Worm (Caenorhabditis elegans): ENCODE measurements around the gene sft-4.
A peak's percentile ranks its signal among the peaks of the same experiment; 100 is the strongest.

The sft-4 gene

ce11 chrX:5763904-5764303 lies 16.6 kb downstream of the sft-4 start (continued):
- TF ChIP-seq dsc-1 (tag; optimal IDR thresholded peaks at IDR 0.05) (peak; percentile 12), rnt-1 (tag; optimal IDR thresholded peaks at IDR 0.05) (peak; percentile 60), xbp-1 (tag; optimal IDR thresholded peaks at IDR 0.05) (peak; percentile 51), lin-15B (tag; optimal IDR thresholded peaks at IDR 0.05) (peak; percentile 10), nhr-28 (tag; optimal IDR thresholded peaks at IDR 0.05) (no peak), mdl-1 (tag; optimal IDR thresholded peaks at IDR 0.05) (peak in 1 of 2 experiments; percentile 63), C04F5.9 (tag; optimal IDR thresholded peaks at IDR 0.05) (no peak), egl-13 (tag; optimal IDR thresholded peaks at IDR 0.05) (peak; percentile 47), C34B4.2 (tag; optimal IDR thresholded peaks at IDR 0.05) (no peak), ztf-4 (tag; optimal IDR thresholded peaks at IDR 0.05) (peak; percentile 5), zip-4 (GFP tag; optimal IDR thresholded peaks at IDR 0.05) (no peak), aha-1 (tag; optimal IDR thresholded peaks at IDR 0.05) (no peak), dpl-1 (GFP tag; optimal IDR thresholded peaks at IDR 0.05) (peak; percentile 25 to 66 (median 44)), jun-1 (tag; optimal IDR thresholded peaks at IDR 0.05) (no peak), nhr-12 (tag; optimal IDR thresholded peaks at IDR 0.05) (no peak), nhr-85 (tag) (peak; percentile 78), tlp-1 (tag; optimal IDR thresholded peaks at IDR 0.05) (no peak), ceh-8 (GFP tag; optimal IDR thresholded peaks at IDR 0.05) (no peak), fos-1 (tag; optimal IDR thresholded peaks at IDR 0.05) (peak; percentile 15), hlh-4 (tag; optimal IDR thresholded peaks at IDR 0.05) (no peak), mab-9 (GFP tag; IDR thresholded peaks at IDR 0.05) (no peak), ceh-88 (GFP tag; IDR thresholded peaks at IDR 0.05) (no peak), lsy-2 (tag; optimal IDR thresholded peaks at IDR 0.05) (peak; percentile 39 to 75), elt-3 (tag; optimal IDR thresholded peaks at IDR 0.05) (no peak), C16A3.4 (tag; optimal IDR thresholded peaks at IDR 0.05) (peak; percentile 30), nhr-19 (GFP tag; conservative IDR thresholded peaks at IDR 0.05) (peak; percentile 51), nhr-20 (tag; optimal IDR thresholded peaks at IDR 0.05) (peak; percentile 58), fkh-8 (tag; optimal IDR thresholded peaks at IDR 0.05) (peak; percentile 72), nhr-47 (tag; optimal IDR thresholded peaks at IDR 0.05) (peak; percentile 45), nhr-76 (tag; optimal IDR thresholded peaks at IDR 0.05) (no peak), nhr-71 (tag; optimal IDR thresholded peaks at IDR 0.05) (peak; percentile 70), blmp-1 (tag; optimal IDR thresholded peaks at IDR 0.05) (peak; percentile 68), hlh-17 (GFP tag; optimal IDR thresholded peaks at IDR 0.05; ENCODE audit: borderline replicate concordance) (no peak), lin-14 (GFP tag; optimal IDR thresholded peaks at IDR 0.05) (peak; percentile 93), nhr-77 (tag; optimal IDR thresholded peaks at IDR 0.05) (no peak), mep-1 (tag; optimal IDR thresholded peaks at IDR 0.05) (peak; percentile 32), ceh-63 (GFP tag; optimal IDR thresholded peaks at IDR 0.05) (no peak), efl-1 (optimal IDR thresholded peaks at IDR 0.05) (peak; percentile 28 to 47), efl-1 (GFP tag; optimal IDR thresholded peaks at IDR 0.05 in 1 of 2) (peak; percentile 24 to 93), Y116A8C.19 (tag; optimal IDR thresholded peaks at IDR 0.05; ENCODE audit: borderline replicate concordance) (no peak), pqm-1 (tag; optimal IDR thresholded peaks at IDR 0.05) (no peak), egl-27 (tag; optimal IDR thresholded peaks at IDR 0.05) (no peak), mef-2 (tag; optimal IDR thresholded peaks at IDR 0.05) (no peak), ceh-82 (tag; optimal IDR thresholded peaks at IDR 0.05) (peak in 2 of 3 experiments; percentile 37 to 52), unc-98 (GFP tag; IDR thresholded peaks at IDR 0.05) (no peak), lin-13 (GFP tag; optimal IDR thresholded peaks at IDR 0.05) (peak; percentile 35), sptf-1 (tag; optimal IDR thresholded peaks at IDR 0.05) (no peak), ztf-11 (tag; optimal IDR thresholded peaks at IDR 0.05) (peak in 1 of 2 experiments; percentile 17), unc-86 (tag; optimal IDR thresholded peaks at IDR 0.05) (peak; percentile 18), lir-3 (tag; optimal IDR thresholded peaks at IDR 0.05; ENCODE audit: poor library complexity) (no peak), skn-1 (tag; optimal IDR thresholded peaks at IDR 0.05) (peak; percentile 53), pax-3 (tag; optimal IDR thresholded peaks at IDR 0.05) (no peak), nhr-11 (tag; optimal IDR thresholded peaks at IDR 0.05) (no peak)
